Fruit fly (Drosophila melanogaster): Measurements from ENCODE around the gene Brd8.
A peak's percentile ranks its signal among the peaks of the same experiment; 100 is the strongest.

The Brd8 gene

dm6 chr3R:29207996-29208395 lies 15.3 kb upstream of the Brd8 start (continued):
- TF ChIP-seq maf-S (GFP tag; optimal IDR thresholded peaks at IDR 0.05) (no peak), cg (GFP tag; optimal IDR thresholded peaks at IDR 0.05) (no peak), tll (GFP tag; optimal IDR thresholded peaks at IDR 0.05) (no peak), CG34422 (GFP tag; IDR thresholded peaks at IDR 0.05) (peak; percentile 56; the same call in 1 of the 3 replicates), zf30C (GFP tag; optimal IDR thresholded peaks at IDR 0.05) (no peak), CG3281 (GFP tag; optimal IDR thresholded peaks at IDR 0.05) (peak; percentile 27), kay (GFP tag; optimal IDR thresholded peaks at IDR 0.05) (no peak), bbx (GFP tag; IDR thresholded peaks at IDR 0.05; ENCODE audit: partially characterized antibody) (no peak), CG10267 (tag; optimal IDR thresholded peaks at IDR 0.05) (peak; percentile 69), rib (GFP tag; IDR thresholded peaks at IDR 0.05) (no peak), seq (GFP tag; IDR thresholded peaks at IDR 0.05) (peak; percentile 60), dmrt11E (tag; optimal IDR thresholded peaks at IDR 0.05) (peak; percentile 66), CG5180 (GFP tag; optimal IDR thresholded peaks at IDR 0.05) (peak; percentile 58), CG3847 (GFP tag; IDR thresholded peaks at IDR 0.05) (0 out of 2 replicates have a peak, but pooled peaks have one; percentile 27), ewg (GFP tag; optimal IDR thresholded peaks at IDR 0.05) (peak; percentile 60), CG10274 (GFP tag; optimal IDR thresholded peaks at IDR 0.05) (peak; percentile 28), eve (GFP tag; optimal IDR thresholded peaks at IDR 0.05) (peak in 1 of 2 experiments; percentile 86), Usf (GFP tag; optimal IDR thresholded peaks at IDR 0.05) (no peak), CG9215 (GFP tag; IDR thresholded peaks at IDR 0.05) (no peak), CG15696 (tag; optimal IDR thresholded peaks at IDR 0.05) (no peak), onecut (GFP tag; IDR thresholded peaks at IDR 0.05) (peak; percentile 62), CG4854 (GFP tag; optimal IDR thresholded peaks at IDR 0.05) (peak; percentile 10), vnd (GFP tag; IDR thresholded peaks at IDR 0.05; ENCODE audit: partially characterized antibody) (no peak), CG1233 (GFP tag; optimal IDR thresholded peaks at IDR 0.05) (peak; percentile 54), CG6683 (GFP tag; optimal IDR thresholded peaks at IDR 0.05) (peak; percentile 29)

dm6 chr3R:29210091-29210490 lies 13.2 kb upstream of the Brd8 start:
- no peak for TF ChIP-seq gfzf (GFP tag; optimal IDR thresholded peaks at IDR 0.05)
- peak; percentile 18 to 24 for TF ChIP-seq Trl (optimal IDR thresholded peaks at IDR 0.05)
- no peak for TF ChIP-seq Trl (GFP tag; optimal IDR thresholded peaks at IDR 0.05)
- peak; percentile 60 for TF ChIP-seq cg (GFP tag; optimal IDR thresholded peaks at IDR 0.05)

dm6 chr3R:29210542-29211393 lies 12.5 kb upstream of the Brd8 start:
- TF ChIP-seq CG15601 (tag; optimal IDR thresholded peaks at IDR 0.05), result peak; percentile 4
- TF ChIP-seq CG15696 (tag; optimal IDR thresholded peaks at IDR 0.05), result no peak
- no peak for TF ChIP-seq ttk (GFP tag; IDR thresholded peaks at IDR 0.05)
- TF ChIP-seq oc (tag; optimal IDR thresholded peaks at IDR 0.05), result no peak
- no peak for TF ChIP-seq CG12942 (GFP tag; optimal IDR thresholded peaks at IDR 0.05)
- no peak for TF ChIP-seq HLH54F (GFP tag; optimal IDR thresholded peaks at IDR 0.05)
- TF ChIP-seq Scr (GFP tag; IDR thresholded peaks at IDR 0.05; ENCODE audit: partially characterized antibody), result no peak
- no peak for TF ChIP-seq ash1 (GFP tag; optimal IDR thresholded peaks at IDR 0.05)
- TF ChIP-seq NK7.1 (GFP tag; optimal IDR thresholded peaks at IDR 0.05), result no peak
- TF ChIP-seq ken (GFP tag; IDR thresholded peaks at IDR 0.05), result no peak
- TF ChIP-seq Rfx (GFP tag; IDR thresholded peaks at IDR 0.05), result no peak
- TF ChIP-seq tio (GFP tag; optimal IDR thresholded peaks at IDR 0.05), result no peak
- TF ChIP-seq tin (GFP tag; optimal IDR thresholded peaks at IDR 0.05), result no peak
- no peak for TF ChIP-seq Sin3A (optimal IDR thresholded peaks at IDR 0.05)
- TF ChIP-seq CG17612 (GFP tag; IDR thresholded peaks at IDR 0.05), result no peak
- TF ChIP-seq tap (tag; optimal IDR thresholded peaks at IDR 0.05), result no peak
- TF ChIP-seq CG11456 (GFP tag; IDR thresholded peaks at IDR 0.05), result no peak
- TF ChIP-seq Hey (tag; optimal IDR thresholded peaks at IDR 0.05), result no peak
- TF ChIP-seq CG13894 (tag; optimal IDR thresholded peaks at IDR 0.05), result no peak
- TF ChIP-seq Side (GFP tag; optimal IDR thresholded peaks at IDR 0.05), result no peak
- TF ChIP-seq CG4424 (GFP tag; optimal IDR thresholded peaks at IDR 0.05), result no peak
- TF ChIP-seq Ravus (GFP tag; IDR thresholded peaks at IDR 0.05), result no peak
